Worm (Caenorhabditis elegans) whole organism, L3 larva: ENCODE data around the gene T24C4.5.

Source experiments
- R02D3.7 ChIP-seq: fragments of 150-350 bp; optimal IDR thresholded peaks from 2 replicates; lab custom pipeline; 2014; ENCODE audit warnings: missing biosample characterization, missing genetic modification characterization
- ceh-28 ChIP-seq: fragments of 150-350 bp; optimal IDR thresholded peaks from 2 replicates; lab custom pipeline; 2014; ENCODE audit warnings: missing biosample characterization, missing genetic modification reagents, missing genetic modification characterization
- ceh-82 ChIP-seq: fragments of 150-350 bp; optimal IDR thresholded peaks from 2 replicates; lab custom pipeline; 2014; ENCODE audit warnings: missing biosample characterization, missing genetic modification characterization
- daf-12 ChIP-seq: fragments of 150-350 bp; optimal IDR thresholded peaks from 2 replicates; lab custom pipeline; 2014; ENCODE audit warnings: missing biosample characterization, missing genetic modification reagents, missing genetic modification characterization
- egl-27 ChIP-seq: sonication (generic microtip); optimal IDR thresholded peaks from 4 replicates; lab custom pipeline; 2017; ENCODE audit warnings: missing biosample characterization, missing genetic modification reagents, missing genetic modification characterization
- elt-1 ChIP-seq: fragments of 150-350 bp; optimal IDR thresholded peaks from 2 replicates; lab custom pipeline; 2014; ENCODE audit warnings: missing biosample characterization, missing genetic modification characterization
- elt-2 ChIP-seq: sonication (generic microtip); optimal IDR thresholded peaks from 2 replicates; lab custom pipeline; 2016; ENCODE audit warnings: missing genetic modification reagents, mild to moderate bottlenecking, missing genetic modification characterization, missing compliant biosample characterization
- eor-1 ChIP-seq, 2 experiments: fragments of 150-350 bp; optimal IDR thresholded peaks; 2 replicates each; lab custom pipeline; 2014 to 2018; ENCODE audit warnings: missing biosample characterization in 2 of 2, missing genetic modification characterization in 2 of 2
- fkh-2 ChIP-seq: fragments of 150-350 bp; optimal IDR thresholded peaks from 2 replicates; lab custom pipeline; 2014; ENCODE audit warnings: missing biosample characterization, missing genetic modification reagents, missing genetic modification characterization
- fos-1 ChIP-seq: fragments of 150-350 bp; optimal IDR thresholded peaks from 2 replicates; lab custom pipeline; 2014; ENCODE audit warnings: missing biosample characterization, missing genetic modification characterization
- hmg-11 ChIP-seq: sonication (generic microtip); optimal IDR thresholded peaks from 2 replicates; lab custom pipeline; 2016; ENCODE audit warnings: missing genetic modification characterization, missing compliant biosample characterization
- jun-1 ChIP-seq: fragments of 150-350 bp; optimal IDR thresholded peaks from 2 replicates; lab custom pipeline; 2014; ENCODE audit warnings: missing biosample characterization, missing genetic modification reagents, missing genetic modification characterization
- lin-15B ChIP-seq: fragments of 150-350 bp; optimal IDR thresholded peaks from 2 replicates; lab custom pipeline; 2014; ENCODE audit warnings: missing biosample characterization, missing genetic modification characterization
- lin-39 ChIP-seq: fragments of 150-350 bp; optimal IDR thresholded peaks from 2 replicates; lab custom pipeline; 2018; ENCODE audit warnings: missing biosample characterization, missing genetic modification reagents, missing genetic modification characterization
- lsy-12 ChIP-seq: sonication (generic microtip); optimal IDR thresholded peaks from 2 replicates; lab custom pipeline; 2016; ENCODE audit warnings: mild to moderate bottlenecking, missing genetic modification characterization, missing compliant biosample characterization
- mdl-1 ChIP-seq: fragments of 150-350 bp; optimal IDR thresholded peaks from 2 replicates; lab custom pipeline; 2014; ENCODE audit warnings: missing biosample characterization, missing genetic modification characterization
- mml-1 ChIP-seq: fragments of 150-350 bp; sonication (generic microtip); optimal IDR thresholded peaks from 3 replicates; lab custom pipeline; 2014; ENCODE audit warnings: missing biosample characterization, missing genetic modification characterization
- nhr-23 ChIP-seq: fragments of 150-350 bp; optimal IDR thresholded peaks from 2 replicates; lab custom pipeline; 2014; ENCODE audit warnings: missing biosample characterization, missing genetic modification reagents, missing genetic modification characterization
- nhr-237 ChIP-seq: fragments of 150-350 bp; optimal IDR thresholded peaks from 2 replicates; lab custom pipeline; 2014; ENCODE audit warnings: missing biosample characterization, missing genetic modification characterization
- nhr-25 ChIP-seq: sonication (generic microtip); optimal IDR thresholded peaks from 2 replicates; lab custom pipeline; 2017; ENCODE audit warnings: missing biosample characterization, missing genetic modification characterization
- nhr-28 ChIP-seq: fragments of 150-350 bp; optimal IDR thresholded peaks from 2 replicates; lab custom pipeline; 2014; ENCODE audit warnings: missing biosample characterization, missing genetic modification characterization
- nhr-67 ChIP-seq: fragments of 150-350 bp; optimal IDR thresholded peaks from 2 replicates; lab custom pipeline; 2014; ENCODE audit warnings: missing biosample characterization, missing genetic modification characterization
- nhr-76 ChIP-seq: fragments of 150-350 bp; sonication (generic microtip); optimal IDR thresholded peaks from 5 replicates; lab custom pipeline; 2014; ENCODE audit warnings: missing biosample characterization, missing genetic modification characterization
- nhr-77 ChIP-seq: fragments of 150-350 bp; optimal IDR thresholded peaks from 2 replicates; lab custom pipeline; 2014; ENCODE audit warnings: missing biosample characterization, missing genetic modification characterization
- pha-4 ChIP-seq: fragments of 150-350 bp; optimal IDR thresholded peaks from 2 replicates; lab custom pipeline; 2014; ENCODE audit warnings: missing biosample characterization, missing genetic modification reagents, missing genetic modification characterization
- pqm-1 ChIP-seq: fragments of 150-350 bp; optimal IDR thresholded peaks from 2 replicates; lab custom pipeline; 2017; ENCODE audit warnings: missing biosample characterization, missing genetic modification characterization, inconsistent platforms
- sea-2 ChIP-seq: fragments of 150-350 bp; sonication (generic microtip); optimal IDR thresholded peaks from 4 replicates; lab custom pipeline; 2014; ENCODE audit warnings: missing biosample characterization, missing genetic modification reagents, missing genetic modification characterization
- skn-1 ChIP-seq: fragments of 150-350 bp; optimal IDR thresholded peaks from 2 replicates; lab custom pipeline; 2014; ENCODE audit warnings: missing biosample characterization, missing genetic modification characterization
- snpc-4 ChIP-seq: fragments of 150-350 bp; optimal IDR thresholded peaks from 2 replicates; lab custom pipeline; 2014; ENCODE audit warnings: missing biosample characterization, missing genetic modification characterization
- unc-62 ChIP-seq: fragments of 150-350 bp; sonication (generic microtip); optimal IDR thresholded peaks from 4 replicates; lab custom pipeline; 2014; ENCODE audit warnings: missing biosample characterization, missing genetic modification reagents, missing genetic modification characterization

The T24C4.5 gene

DNA sequence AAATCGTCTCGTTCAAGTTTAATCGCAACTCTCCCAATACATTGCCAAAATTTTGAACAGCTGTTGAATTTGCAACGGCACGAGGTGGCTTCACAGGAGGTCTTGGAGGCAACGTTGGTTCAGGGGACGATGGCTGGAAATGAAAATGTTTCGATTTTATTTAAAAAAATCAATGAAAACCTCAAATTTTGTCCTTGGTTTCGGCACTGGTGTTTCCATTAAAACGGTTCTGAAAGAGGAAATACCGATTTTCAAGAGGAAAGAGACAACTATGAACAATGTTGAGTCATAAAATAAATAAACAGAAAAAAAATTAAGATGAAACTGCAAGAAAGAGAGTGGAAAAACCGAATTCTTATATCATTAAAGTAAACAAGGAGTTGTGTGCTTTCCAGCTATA is 27.8 kb upstream of the T24C4.5 start, which contains the start of gene F23H11.4:
Gene F23H11.4 (minus strand): TSS at position 229 of the 400 bp plus-strand sequence.
- TF ChIP-seq jun-1, result no peak
- TF ChIP-seq pha-4, result peak; percentile 54
- TF ChIP-seq nhr-67, result no peak

DNA sequence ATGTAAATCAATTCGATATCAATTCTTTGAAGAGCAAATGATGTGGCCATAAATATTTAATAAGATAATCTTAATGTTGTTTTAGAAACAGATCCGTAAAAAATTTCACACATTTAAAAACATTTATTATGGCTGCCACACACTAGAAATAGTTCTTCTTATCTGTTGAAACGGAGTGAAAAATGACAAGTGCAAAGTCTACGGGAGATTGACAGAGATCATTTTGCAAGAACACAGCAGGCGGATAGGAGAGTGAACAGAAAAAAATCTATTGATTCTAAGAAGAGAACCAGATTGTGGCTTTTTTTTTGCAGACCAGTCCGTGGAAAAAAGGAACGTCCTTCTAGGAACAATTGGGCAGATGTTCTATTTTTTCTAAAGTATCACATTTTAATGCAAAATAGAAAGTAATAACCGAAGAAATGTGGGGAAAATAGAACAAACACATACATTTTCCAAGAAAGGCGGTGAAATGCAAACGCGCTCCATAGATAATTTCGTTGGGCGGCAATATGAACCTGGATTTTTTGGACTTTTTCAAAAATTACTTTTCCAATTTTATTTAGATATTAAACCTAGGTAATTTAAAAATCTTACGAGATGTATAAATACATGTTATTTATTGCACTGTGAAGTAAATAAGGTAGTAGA is 22.2 kb upstream of the T24C4.5 start:
- TF ChIP-seq hmg-11 (tag; lab: Kevin White, UChicago) (peak; percentile 9), mdl-1 (tag; lab: Kevin White, UChicago) (no peak), pha-4 (peak; percentile 33), nhr-76 (tag; lab: Kevin White, UChicago) (no peak), ceh-28 (no peak), nhr-23 (tag; lab: Kevin White, UChicago) (peak; percentile 11), lin-15B (tag; lab: Kevin White, UChicago) (peak; percentile 32), elt-2 (tag; lab: Kevin White, UChicago) (peak; percentile 34), nhr-237 (tag; lab: Kevin White, UChicago) (no peak)

DNA sequence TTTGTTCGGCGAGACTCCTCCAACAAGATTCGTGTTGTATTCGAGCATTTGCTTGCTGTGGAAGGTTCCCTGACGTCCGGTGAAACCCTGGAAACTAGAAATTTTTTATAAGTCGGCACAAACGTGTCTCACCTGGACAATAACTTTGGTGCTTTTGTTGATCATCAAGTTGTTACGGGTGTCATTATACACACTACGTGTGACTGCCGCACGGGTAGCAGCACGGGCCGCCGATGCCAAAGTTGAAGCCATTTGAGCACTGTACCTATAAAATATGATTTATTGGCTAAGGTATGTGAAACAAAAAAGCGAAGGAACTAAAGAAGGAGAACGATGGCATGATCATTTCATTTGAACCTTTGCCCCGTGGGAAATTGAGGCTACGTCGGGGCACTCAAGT is 21.6 kb upstream of the T24C4.5 start, which contains the start of gene sucl-2:
Gene sucl-2 (minus strand): TSS at position 265 of the 400 bp plus-strand sequence.
- TF ChIP-seq nhr-25 (no peak), sea-2 (GFP tag; lab: Kevin White, UChicago) (no peak), fos-1 (tag; lab: Kevin White, UChicago) (no peak), elt-1 (tag; lab: Kevin White, UChicago) (no peak), fkh-2 (no peak), ceh-28 (no peak), R02D3.7 (tag; lab: Kevin White, UChicago) (no peak), mml-1 (tag; lab: Kevin White, UChicago) (no peak), daf-12 (tag; lab: Kevin White, UChicago) (no peak), unc-62 (GFP tag; lab: Kevin White, UChicago) (no peak), nhr-77 (tag; lab: Kevin White, UChicago) (no peak), egl-27 (tag; lab: Kevin White, UChicago) (no peak)

DNA sequence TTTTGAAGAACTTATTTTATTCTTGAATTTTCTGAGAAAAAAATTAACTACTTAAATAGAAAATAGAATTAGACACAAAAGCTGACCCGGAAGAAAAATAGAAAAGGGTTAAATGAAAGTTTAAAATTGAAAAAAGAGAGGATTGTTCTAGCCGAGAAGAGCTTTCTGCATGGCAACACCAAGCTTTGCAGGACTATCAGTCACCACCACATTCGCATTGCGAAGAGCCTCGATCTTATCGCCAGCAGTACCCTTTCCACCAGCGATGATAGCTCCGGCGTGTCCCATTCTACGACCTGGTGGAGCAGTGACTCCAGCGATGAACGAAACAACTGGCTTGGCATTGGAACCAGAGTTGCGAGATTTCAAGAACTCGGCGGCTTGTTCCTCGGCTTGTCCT is 20.6 kb upstream of the T24C4.5 start:
- TF ChIP-seq lsy-12 (no peak), R02D3.7 (tag; lab: Kevin White, UChicago) (no peak), mdl-1 (tag; lab: Kevin White, UChicago) (no peak), nhr-67 (no peak)

DNA sequence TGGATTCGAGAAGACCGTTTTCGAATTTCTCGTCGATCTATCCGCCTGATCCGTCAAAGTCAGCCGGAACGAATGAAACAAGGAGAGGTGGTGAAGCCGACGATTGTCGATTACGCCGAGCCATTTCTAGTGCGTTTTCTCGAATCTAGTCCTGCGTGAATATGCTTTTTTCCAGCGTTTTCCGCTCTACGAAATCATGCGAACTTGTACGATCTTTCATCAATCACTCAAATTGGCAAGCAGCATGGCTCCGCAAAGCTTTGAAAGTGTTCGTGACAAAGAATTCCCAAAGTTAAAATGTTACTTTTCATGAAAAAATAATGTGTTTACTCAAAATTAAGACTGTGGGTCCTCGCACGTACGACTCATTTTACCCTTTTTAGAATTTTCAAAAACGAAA is 17.4 kb upstream of the T24C4.5 start:
- TF ChIP-seq eor-1 (tag; optimal IDR thresholded peaks at IDR 0.05; lab: Kevin White, UChicago) (no peak), snpc-4 (tag; lab: Kevin White, UChicago) (no peak), nhr-76 (tag; lab: Kevin White, UChicago) (no peak), elt-2 (tag; lab: Kevin White, UChicago) (no peak), nhr-28 (tag; lab: Kevin White, UChicago) (no peak), lin-39 (tag; lab: Kevin White, UChicago) (no peak), lsy-12 (no peak), fkh-2 (no peak), pha-4 (no peak)

DNA sequence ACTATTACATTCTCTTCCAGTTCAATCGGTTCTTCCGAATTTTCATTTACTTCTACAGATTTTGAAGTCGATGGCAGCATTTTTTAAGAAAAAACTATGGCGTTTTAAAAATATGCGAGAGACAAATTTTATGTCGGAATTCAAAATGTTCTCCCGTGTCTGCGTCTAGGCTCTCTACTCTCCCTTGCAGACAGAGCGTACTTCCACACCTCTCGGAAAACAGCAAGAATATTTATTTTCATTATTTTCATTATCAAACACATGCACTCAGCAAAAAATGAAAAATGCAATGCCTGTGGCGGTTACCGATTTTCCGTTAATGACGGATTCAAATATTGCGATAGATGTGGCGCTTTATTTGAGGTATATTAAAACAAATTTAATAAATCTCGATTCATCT is 16.0 kb upstream of the T24C4.5 start, which contains the start of the genes ztf-18 and F23H11.2:
Gene ztf-18 (minus strand): TSS at position 188 of the 400 bp plus-strand sequence.
Gene F23H11.2 (plus strand): TSS at position 223 of the 400 bp plus-strand sequence.
- no peak for TF ChIP-seq fkh-2
- TF ChIP-seq ceh-82 (tag; lab: Kevin White, UChicago), result no peak
- no peak for TF ChIP-seq pha-4

DNA sequence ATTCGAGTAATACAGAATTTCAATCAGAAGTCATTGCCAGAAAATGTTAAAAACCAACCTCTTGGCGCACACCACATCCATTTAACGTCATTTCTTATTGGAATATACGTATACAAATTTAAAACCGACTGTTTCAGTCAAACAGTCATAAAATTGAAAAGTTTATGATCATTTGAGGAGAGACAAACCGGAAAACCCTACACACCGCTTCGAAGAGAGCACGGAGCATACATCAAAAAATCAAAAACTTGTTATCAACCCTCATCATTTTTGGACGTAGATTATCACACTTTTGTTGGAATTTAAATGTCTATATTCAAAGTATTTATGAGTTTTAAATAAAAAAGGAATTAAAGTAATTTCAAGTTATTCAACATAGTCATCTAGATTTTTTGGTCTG is 11.5 kb upstream of the T24C4.5 start, which contains the start of gene T24C4.10:
Gene T24C4.10 (minus strand): TSS at position 230 of the 400 bp plus-strand sequence.
- TF ChIP-seq elt-2 (tag; lab: Kevin White, UChicago), result peak; percentile 62
- no peak for TF ChIP-seq skn-1 (tag; lab: Kevin White, UChicago)
- no peak for TF ChIP-seq nhr-28 (tag; lab: Kevin White, UChicago)
- peak; percentile 48 for TF ChIP-seq pqm-1 (tag; lab: Kevin White, UChicago)
- no peak for TF ChIP-seq nhr-67
